Worm (Caenorhabditis elegans): ENCODE results near the gene Y70G10A.4.
A peak's percentile ranks its signal among the peaks of the same experiment; 100 is the strongest.

The Y70G10A.4 gene

DNA sequence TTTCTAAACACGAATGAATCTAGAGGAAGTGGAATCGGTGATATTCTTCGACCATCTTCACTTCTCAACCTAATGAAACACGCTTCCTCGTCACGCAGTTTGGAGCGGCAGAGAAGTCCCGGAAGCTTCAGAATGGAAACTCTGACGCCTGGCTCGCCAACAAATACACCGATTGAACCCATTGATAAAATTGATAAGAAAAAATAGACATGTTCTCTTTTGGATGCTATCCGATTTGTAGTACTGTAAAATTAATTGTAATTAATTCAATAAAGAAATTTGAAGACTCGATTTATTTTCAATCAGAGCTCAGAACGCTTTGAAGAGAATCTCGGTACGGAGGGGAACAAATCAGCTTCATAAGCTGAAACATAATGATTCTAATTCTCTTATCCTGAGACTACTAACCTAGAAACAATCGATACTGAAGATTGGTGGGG, 7.4 kb upstream of the Y70G10A.4 start:
- TF ChIP-seq ztf-23 (GFP tag; IDR thresholded peaks at IDR 0.05) (no peak), T22C8.4 (GFP tag; IDR thresholded peaks at IDR 0.05) (no peak), flt-1 (GFP tag; IDR thresholded peaks at IDR 0.05) (no peak), med-1 (GFP tag; optimal IDR thresholded peaks at IDR 0.05; ENCODE audit: insufficient read depth) (no peak), cog-1 (tag; optimal IDR thresholded peaks at IDR 0.05) (no peak), tab-1 (GFP tag; IDR thresholded peaks at IDR 0.05) (no peak), ztf-29 (GFP tag; IDR thresholded peaks at IDR 0.05) (no peak), klf-2 (GFP tag; conservative IDR thresholded peaks at IDR 0.05) (no peak), ref-1 (GFP tag; conservative IDR thresholded peaks at IDR 0.05) (no peak)

DNA sequence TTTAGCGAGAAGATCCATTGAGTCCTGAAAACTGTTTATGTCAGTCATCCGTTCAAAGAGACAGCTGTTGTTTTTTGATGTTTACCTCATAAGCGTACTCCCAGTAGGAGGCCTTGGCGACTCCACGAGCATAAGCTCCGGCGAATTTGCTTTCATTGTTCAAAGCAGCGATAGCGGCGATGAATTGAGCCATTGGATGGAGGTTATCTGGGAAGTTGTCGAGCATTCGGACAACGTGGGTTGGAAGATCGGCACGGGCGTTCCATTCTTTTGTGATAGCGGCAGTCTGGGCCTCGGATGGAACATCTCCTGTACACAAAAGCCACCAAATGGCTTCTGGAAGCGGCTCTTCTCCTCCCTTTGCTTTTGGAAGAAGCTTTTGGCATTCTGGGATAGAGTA, 6.1 kb upstream of the Y70G10A.4 start:
- TF ChIP-seq ztf-29 (GFP tag; IDR thresholded peaks at IDR 0.05) = no peak
- no peak for TF ChIP-seq med-1 (GFP tag; optimal IDR thresholded peaks at IDR 0.05; ENCODE audit: insufficient read depth)
- TF ChIP-seq tab-1 (GFP tag; IDR thresholded peaks at IDR 0.05) = no peak
- TF ChIP-seq cog-1 (tag; optimal IDR thresholded peaks at IDR 0.05) = no peak
- TF ChIP-seq ref-1 (GFP tag; conservative IDR thresholded peaks at IDR 0.05) = no peak
- TF ChIP-seq ztf-23 (GFP tag; IDR thresholded peaks at IDR 0.05) = no peak
- TF ChIP-seq flt-1 (GFP tag; IDR thresholded peaks at IDR 0.05) = no peak
- no peak for TF ChIP-seq T22C8.4 (GFP tag; IDR thresholded peaks at IDR 0.05)
- TF ChIP-seq klf-2 (GFP tag; conservative IDR thresholded peaks at IDR 0.05) = no peak

ce11 chrIII:10216585-10217278, 5.2 kb upstream of the Y70G10A.4 start, which contains the start of gene cts-1:
cts-1 (minus strand) TSS chrIII:10216635.
- TF ChIP-seq cog-1 (tag; optimal IDR thresholded peaks at IDR 0.05) (peak; percentile 19), flt-1 (GFP tag; IDR thresholded peaks at IDR 0.05) (no peak)

DNA sequence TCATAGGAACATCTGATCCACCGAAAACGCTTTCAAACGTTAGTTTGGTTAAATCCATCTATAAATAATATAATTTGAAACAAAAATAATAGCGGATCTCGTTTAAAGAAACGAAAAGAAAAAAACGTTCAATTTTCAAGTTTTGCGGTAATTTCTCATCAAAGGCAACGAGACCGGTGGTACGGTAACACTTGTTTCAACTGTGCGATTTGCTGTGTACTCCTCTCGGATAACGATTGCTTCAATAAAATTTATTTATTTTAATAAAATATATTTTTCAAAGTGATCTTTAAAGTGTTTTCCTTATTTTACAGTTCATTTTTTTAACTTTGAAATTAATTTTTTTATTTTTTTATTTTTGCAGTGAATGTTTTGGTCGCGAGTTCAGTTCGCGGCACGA, 3.4 kb upstream of the Y70G10A.4 start, which contains the start of the genes rde-4 and cox-14:
Gene rde-4 (minus strand): TSS at position 60 of the 400 bp plus-strand sequence.
Gene cox-14 (plus strand): TSS at position 356 of the 400 bp plus-strand sequence.
- TF ChIP-seq T22C8.4 (GFP tag; IDR thresholded peaks at IDR 0.05) (no peak), tab-1 (GFP tag; IDR thresholded peaks at IDR 0.05) (no peak), ref-1 (GFP tag; conservative IDR thresholded peaks at IDR 0.05) (no peak), ztf-23 (GFP tag; IDR thresholded peaks at IDR 0.05) (no peak), klf-2 (GFP tag; conservative IDR thresholded peaks at IDR 0.05) (no peak), cog-1 (tag; optimal IDR thresholded peaks at IDR 0.05) (no peak), med-1 (GFP tag; optimal IDR thresholded peaks at IDR 0.05; ENCODE audit: insufficient read depth) (no peak), flt-1 (GFP tag; IDR thresholded peaks at IDR 0.05) (no peak), ztf-29 (GFP tag; IDR thresholded peaks at IDR 0.05) (no peak)

ce11 chrIII:10231641-10232040, 9.7 kb downstream of the Y70G10A.4 start:
- TF ChIP-seq ref-1 (GFP tag; conservative IDR thresholded peaks at IDR 0.05) (no peak), ztf-29 (GFP tag; IDR thresholded peaks at IDR 0.05) (no peak), T22C8.4 (GFP tag; IDR thresholded peaks at IDR 0.05) (no peak), tab-1 (GFP tag; IDR thresholded peaks at IDR 0.05) (no peak), cog-1 (tag; optimal IDR thresholded peaks at IDR 0.05) (no peak), klf-2 (GFP tag; conservative IDR thresholded peaks at IDR 0.05) (no peak), ztf-23 (GFP tag; IDR thresholded peaks at IDR 0.05) (no peak), flt-1 (GFP tag; IDR thresholded peaks at IDR 0.05) (no peak), med-1 (GFP tag; optimal IDR thresholded peaks at IDR 0.05; ENCODE audit: insufficient read depth) (no peak)

DNA sequence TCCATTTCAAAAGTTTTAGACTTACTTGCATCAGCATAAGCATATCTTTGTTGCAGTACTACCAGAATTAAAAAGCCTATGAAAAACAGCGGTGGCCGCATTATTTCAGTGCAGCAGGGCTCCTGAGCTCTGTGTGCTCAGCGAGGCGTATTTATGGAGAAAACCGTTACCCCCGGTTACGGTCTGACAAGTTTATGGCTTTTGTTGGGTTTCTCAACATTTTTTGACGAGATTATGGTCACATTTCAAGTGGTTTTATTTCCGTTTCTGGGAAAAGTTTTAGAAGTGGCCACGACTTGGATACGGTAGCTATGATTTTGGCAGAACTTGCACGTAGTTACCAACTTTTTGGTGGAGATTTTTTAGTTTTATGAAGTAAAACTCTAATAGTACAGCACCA, 12.0 kb downstream of the Y70G10A.4 start, which contains the start of gene paml-1:
Gene paml-1 (minus strand): TSS at position 101 of the 400 bp plus-strand sequence.
- TF ChIP-seq ztf-29 (GFP tag; IDR thresholded peaks at IDR 0.05) = no peak
- TF ChIP-seq ztf-23 (GFP tag; IDR thresholded peaks at IDR 0.05) = no peak
- TF ChIP-seq flt-1 (GFP tag; IDR thresholded peaks at IDR 0.05) = no peak
- TF ChIP-seq ref-1 (GFP tag; conservative IDR thresholded peaks at IDR 0.05) = no peak
- TF ChIP-seq tab-1 (GFP tag; IDR thresholded peaks at IDR 0.05) = no peak
- TF ChIP-seq cog-1 (tag; optimal IDR thresholded peaks at IDR 0.05) = no peak
- no peak for TF ChIP-seq klf-2 (GFP tag; conservative IDR thresholded peaks at IDR 0.05)
- no peak for TF ChIP-seq med-1 (GFP tag; optimal IDR thresholded peaks at IDR 0.05; ENCODE audit: insufficient read depth)
- no peak for TF ChIP-seq T22C8.4 (GFP tag; IDR thresholded peaks at IDR 0.05)

ce11 chrIII:10236291-10236871, 14.4 kb downstream of the Y70G10A.4 start:
- TF ChIP-seq cog-1 (tag; optimal IDR thresholded peaks at IDR 0.05) (no peak), ztf-29 (GFP tag; IDR thresholded peaks at IDR 0.05) (no peak), ztf-23 (GFP tag; IDR thresholded peaks at IDR 0.05) (no peak), ref-1 (GFP tag; conservative IDR thresholded peaks at IDR 0.05) (no peak)

DNA sequence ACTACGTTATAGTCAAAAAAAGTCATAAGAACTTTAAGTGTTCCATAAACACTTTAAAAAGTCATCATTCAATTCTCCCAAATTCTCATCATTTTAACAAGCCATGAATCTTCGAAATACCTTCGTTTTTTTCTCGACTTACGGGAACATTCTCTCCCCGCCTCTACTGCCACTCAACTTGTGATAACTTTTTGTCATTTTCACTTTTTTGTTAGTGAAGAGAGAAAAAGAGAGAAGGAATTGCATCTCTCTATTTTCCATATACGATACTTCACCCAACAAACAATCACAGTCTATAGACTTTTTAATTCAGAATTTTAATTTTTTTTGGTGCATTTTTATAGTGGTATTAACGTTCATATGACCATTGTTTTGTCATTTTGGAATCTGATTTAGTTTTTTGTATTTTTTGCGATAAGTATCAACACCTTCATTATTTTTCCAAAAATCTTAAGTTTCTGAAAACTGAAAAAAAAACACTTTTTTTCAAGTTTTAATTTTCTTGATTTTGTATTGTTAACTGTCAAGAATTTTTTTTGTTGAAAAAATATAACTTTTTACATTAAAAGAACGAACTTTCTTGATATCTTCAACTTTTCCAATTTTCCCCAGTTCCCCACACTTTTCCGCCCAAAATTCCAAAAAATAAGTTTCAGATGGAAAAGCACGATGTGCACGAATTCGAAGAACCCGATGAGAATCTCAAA, 16.6 kb downstream of the Y70G10A.4 start, which contains the start of gene Y70G10A.3:
Gene Y70G10A.3 (plus strand): TSS at position 657 of the 707 bp plus-strand sequence.
- TF ChIP-seq med-1 (GFP tag; optimal IDR thresholded peaks at IDR 0.05; ENCODE audit: insufficient read depth) (no peak), T22C8.4 (GFP tag; IDR thresholded peaks at IDR 0.05) (no peak)

DNA sequence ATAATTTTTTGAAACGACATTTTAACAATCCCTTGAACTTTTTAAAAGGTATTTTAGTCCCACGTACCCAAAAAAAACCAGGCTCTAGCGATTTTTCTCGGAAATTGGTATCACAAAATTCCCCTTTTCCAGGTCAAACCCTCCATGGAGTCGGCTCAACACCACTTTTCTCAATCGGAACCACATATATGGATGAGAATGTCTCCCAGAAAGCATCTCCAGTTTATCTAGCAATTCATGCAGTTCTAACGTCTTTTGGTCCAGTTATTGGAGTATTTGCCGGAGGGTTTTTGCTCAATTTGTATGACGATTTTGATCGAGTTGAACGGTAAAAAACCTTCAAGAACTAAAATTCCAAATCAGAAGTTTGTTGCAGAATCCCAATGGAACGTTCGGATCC, 18.1 kb downstream of the Y70G10A.4 start:
- no peak for TF ChIP-seq ztf-29 (GFP tag; IDR thresholded peaks at IDR 0.05)
- no peak for TF ChIP-seq ref-1 (GFP tag; conservative IDR thresholded peaks at IDR 0.05)
- no peak for TF ChIP-seq cog-1 (tag; optimal IDR thresholded peaks at IDR 0.05)
- TF ChIP-seq ztf-23 (GFP tag; IDR thresholded peaks at IDR 0.05) = no peak
- no peak for TF ChIP-seq tab-1 (GFP tag; IDR thresholded peaks at IDR 0.05)
- TF ChIP-seq klf-2 (GFP tag; conservative IDR thresholded peaks at IDR 0.05) = no peak
- TF ChIP-seq flt-1 (GFP tag; IDR thresholded peaks at IDR 0.05) = no peak
- no peak for TF ChIP-seq med-1 (GFP tag; optimal IDR thresholded peaks at IDR 0.05; ENCODE audit: insufficient read depth)

All from whole organism, midembryonic.